Worm (Caenorhabditis elegans): ENCODE results near the gene M176.9.

The M176.9 gene

DNA sequence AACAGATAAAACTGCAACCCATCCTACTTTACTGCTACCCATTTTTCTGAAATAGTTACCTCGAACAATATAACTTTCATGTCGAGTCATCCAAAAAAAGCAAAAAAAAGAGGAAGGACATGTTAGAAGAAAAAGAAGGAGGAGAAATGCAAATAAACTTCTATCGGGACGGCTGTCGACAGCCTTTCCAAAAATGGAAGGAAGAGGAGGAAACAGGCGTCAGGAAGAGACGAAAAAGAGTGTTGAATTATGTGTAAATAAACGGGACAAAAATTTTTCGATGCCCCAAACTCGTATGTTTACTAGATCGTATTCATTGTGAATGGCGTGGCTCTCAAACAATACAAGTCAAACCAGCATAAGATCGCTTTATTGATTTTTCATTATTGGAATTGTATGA is 16.2 kb upstream of the M176.9 start, which contains the start of gene M176.5:
M176.5 (minus strand) TSS at position 101 of the 400 bp plus-strand sequence.
- TF ChIP-seq dmd-4 (tag; optimal IDR thresholded peaks at IDR 0.05) (no peak), F13H6.1 (tag; optimal IDR thresholded peaks at IDR 0.05) (peak; percentile 15), nhr-237 (tag; optimal IDR thresholded peaks at IDR 0.05) (no peak), R02D3.7 (tag; optimal IDR thresholded peaks at IDR 0.05) (no peak)

DNA sequence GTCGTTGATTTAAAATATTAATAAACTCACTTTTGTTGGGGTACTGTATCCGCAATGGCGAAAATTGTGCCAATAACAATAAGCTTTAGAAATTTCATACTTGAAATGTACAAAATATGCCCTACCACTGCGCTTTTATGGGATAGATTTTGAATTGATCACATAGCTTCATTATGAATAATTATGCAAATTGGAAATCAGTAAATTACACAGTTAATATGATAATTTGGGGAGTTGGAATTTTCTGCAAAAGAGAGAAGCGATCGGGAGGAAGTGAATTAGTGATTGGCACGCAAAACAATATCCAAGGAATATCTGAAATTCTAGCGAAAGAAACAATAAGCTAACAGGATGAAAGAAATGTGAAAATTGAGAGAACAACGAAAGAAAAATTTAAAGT is 14.7 kb upstream of the M176.9 start, which contains the start of gene M176.10:
M176.10 (minus strand) TSS at position 101 of the 400 bp plus-strand sequence.
- TF ChIP-seq ztf-4 (tag; optimal IDR thresholded peaks at IDR 0.05) (no peak), crh-2 (tag; optimal IDR thresholded peaks at IDR 0.05) (no peak), mab-5 (tag; optimal IDR thresholded peaks at IDR 0.05) (no peak), ceh-82 (tag; optimal IDR thresholded peaks at IDR 0.05) (no peak), sem-4 (tag; optimal IDR thresholded peaks at IDR 0.05) (no peak), sma-9 (GFP tag; optimal IDR thresholded peaks at IDR 0.05) (no peak), sma-9 (tag; optimal IDR thresholded peaks at IDR 0.05) (no peak)

ce11 chrII:9421969-9422368 is 10.6 kb upstream of the M176.9 start, which contains the start of gene M176.11:
M176.11 (plus strand) TSS chrII:9422269.
- TF ChIP-seq nhr-237 (tag; optimal IDR thresholded peaks at IDR 0.05) (no peak), unc-55 (GFP tag; optimal IDR thresholded peaks at IDR 0.05) (no peak), dmd-4 (tag; optimal IDR thresholded peaks at IDR 0.05) (no peak), elt-1 (tag; optimal IDR thresholded peaks at IDR 0.05) (no peak), lin-11 (tag; optimal IDR thresholded peaks at IDR 0.05) (no peak), snpc-4 (tag; optimal IDR thresholded peaks at IDR 0.05) (no peak), nhr-129 (tag; optimal IDR thresholded peaks at IDR 0.05) (no peak), sma-9 (GFP tag; optimal IDR thresholded peaks at IDR 0.05) (no peak), sma-9 (tag; optimal IDR thresholded peaks at IDR 0.05) (no peak), zag-1 (tag; optimal IDR thresholded peaks at IDR 0.05) (no peak), nhr-77 (tag; optimal IDR thresholded peaks at IDR 0.05) (no peak), nhr-12 (tag; optimal IDR thresholded peaks at IDR 0.05) (no peak)

- TF ChIP-seq snpc-4 (tag; optimal IDR thresholded peaks at IDR 0.05) (no peak), sma-3 (GFP tag; optimal IDR thresholded peaks at IDR 0.05) (no peak), lsy-2 (tag; optimal IDR thresholded peaks at IDR 0.05) (no peak), alr-1 (tag; optimal IDR thresholded peaks at IDR 0.05) (no peak)
Measured at ce11 chrII:9418843-9419532, 7.6 kb upstream of the M176.9 start.

ce11 chrII:9418065-9418567 is 6.7 kb upstream of the M176.9 start, which contains the start of the genes M176.4 and M176.16:
M176.4 (plus strand) TSS chrII:9418365.
M176.16 (plus strand) TSS chrII:9418517.
- TF ChIP-seq ceh-16 (tag; optimal IDR thresholded peaks at IDR 0.05): no peak
- TF ChIP-seq nhr-6 (tag; optimal IDR thresholded peaks at IDR 0.05): no peak
- no peak for TF ChIP-seq gmeb-1 (tag; optimal IDR thresholded peaks at IDR 0.05)
- no peak for TF ChIP-seq nhr-25 (tag; optimal IDR thresholded peaks at IDR 0.05)
- no peak for TF ChIP-seq unc-39 (tag; optimal IDR thresholded peaks at IDR 0.05)
- no peak for TF ChIP-seq aly-2 (tag; optimal IDR thresholded peaks at IDR 0.05)
- no peak for TF ChIP-seq ceh-82 (tag; optimal IDR thresholded peaks at IDR 0.05)
- TF ChIP-seq snpc-4 (tag; optimal IDR thresholded peaks at IDR 0.05): no peak
- TF ChIP-seq zag-1 (tag; optimal IDR thresholded peaks at IDR 0.05): no peak
- no peak for TF ChIP-seq elt-1 (tag; optimal IDR thresholded peaks at IDR 0.05)
- TF ChIP-seq nhr-23 (tag; optimal IDR thresholded peaks at IDR 0.05): no peak
- TF ChIP-seq R02D3.7 (tag; optimal IDR thresholded peaks at IDR 0.05): no peak
- no peak for TF ChIP-seq fos-1 (tag; optimal IDR thresholded peaks at IDR 0.05)
- TF ChIP-seq nhr-237 (tag; optimal IDR thresholded peaks at IDR 0.05): no peak
- no peak for TF ChIP-seq sem-4 (tag; optimal IDR thresholded peaks at IDR 0.05)

- TF ChIP-seq lin-11 (tag; optimal IDR thresholded peaks at IDR 0.05): peak; percentile 1
- no peak for TF ChIP-seq unc-39 (tag; optimal IDR thresholded peaks at IDR 0.05)
- TF ChIP-seq fos-1 (tag; optimal IDR thresholded peaks at IDR 0.05): peak; percentile 63
- TF ChIP-seq aly-2 (tag; optimal IDR thresholded peaks at IDR 0.05): no peak
- no peak for TF ChIP-seq nhr-237 (tag; optimal IDR thresholded peaks at IDR 0.05)
- TF ChIP-seq ztf-4 (tag; optimal IDR thresholded peaks at IDR 0.05): no peak
- no peak for TF ChIP-seq nhr-77 (tag; optimal IDR thresholded peaks at IDR 0.05)
- TF ChIP-seq F13H6.1 (tag; optimal IDR thresholded peaks at IDR 0.05): peak; percentile 24
- TF ChIP-seq nhr-21 (tag; optimal IDR thresholded peaks at IDR 0.05): peak; percentile 13
- TF ChIP-seq crh-2 (tag; optimal IDR thresholded peaks at IDR 0.05): peak; percentile 58
- TF ChIP-seq nhr-25 (tag; optimal IDR thresholded peaks at IDR 0.05): no peak
- TF ChIP-seq unc-62 (GFP tag; optimal IDR thresholded peaks at IDR 0.05): no peak
- TF ChIP-seq mdl-1 (tag; optimal IDR thresholded peaks at IDR 0.05): no peak
- no peak for TF ChIP-seq elt-3 (tag; optimal IDR thresholded peaks at IDR 0.05)
- TF ChIP-seq nhr-11 (tag; optimal IDR thresholded peaks at IDR 0.05): no peak
- TF ChIP-seq blmp-1 (tag; optimal IDR thresholded peaks at IDR 0.05; ENCODE audit: insufficient read depth): no peak
- no peak for TF ChIP-seq egl-27 (tag; optimal IDR thresholded peaks at IDR 0.05)
- TF ChIP-seq ZK546.5 (tag; optimal IDR thresholded peaks at IDR 0.05): no peak
- TF ChIP-seq unc-55 (GFP tag; optimal IDR thresholded peaks at IDR 0.05): peak; percentile 75
- no peak for TF ChIP-seq dmd-4 (tag; optimal IDR thresholded peaks at IDR 0.05)
- TF ChIP-seq nhr-129 (tag; optimal IDR thresholded peaks at IDR 0.05): peak; percentile 71
Measured at ce11 chrII:9416381-9417276, 5.2 kb upstream of the M176.9 start, which contains the start of the genes gss-1 and chch-3. gss-1 (minus strand) TSS chrII:9416431. chch-3 (plus strand) TSS chrII:9417013.

All from whole organism, L2 larva.